Worm (Caenorhabditis elegans) whole organism, L4/young adult: ENCODE data around the gene apa-2.

Source experiments
- W03F9.2 ChIP-seq: fragments of 150-350 bp; optimal IDR thresholded peaks from 2 replicates; lab custom pipeline; 2014; ENCODE audit warnings: missing biosample characterization, missing genetic modification characterization
- dao-5 ChIP-seq: sonication (generic microtip); optimal IDR thresholded peaks from 2 replicates; lab custom pipeline; 2016; ENCODE audit warnings: missing genotype, missing genetic modification characterization, moderate library complexity, missing compliant biosample characterization

DNA sequence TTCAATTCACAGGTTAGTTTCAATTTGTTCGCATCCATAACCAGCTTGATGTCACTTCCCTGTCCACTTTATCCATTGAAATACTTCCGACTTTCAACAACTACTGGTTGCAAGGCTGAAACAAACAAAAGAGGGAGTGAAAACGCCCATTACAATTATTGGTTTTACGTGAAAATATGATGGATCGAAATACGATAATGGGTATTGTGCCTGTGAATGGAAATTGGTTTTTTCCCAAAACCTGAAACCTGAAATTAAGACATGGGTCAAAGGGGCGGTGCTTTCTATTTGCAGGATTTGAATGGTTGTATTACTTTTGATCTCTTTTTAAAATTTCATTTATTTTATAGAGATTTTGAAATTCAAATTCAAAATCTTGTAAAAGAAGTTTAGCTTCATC is 39.6 kb upstream of the apa-2 start, which contains the start of gene B0416.2:
- TF ChIP-seq dao-5 (tag; lab: Kevin White, UChicago), result no peak
- no peak for TF ChIP-seq W03F9.2 (tag; lab: Kevin White, UChicago)
